Fruit fly (Drosophila melanogaster) whole organism, embryonic: ENCODE data around the gene CG13373.

Experiments
- CG10321 ChIP-seq: fragments of 200-800 bp; sonication (Bioruptor generic); IDR thresholded peaks from 2 replicates; pipeline ENCODE4 v1.3.6; 2022; ENCODE audit warnings: missing biosample characterization, missing genetic modification characterization
- CG10462 ChIP-seq: fragments of 200-800 bp; sonication (Bioruptor generic); optimal IDR thresholded peaks from 2 replicates; lab custom pipeline; 2016; ENCODE audit warnings: missing biosample characterization, missing genetic modification characterization
- CG12155 ChIP-seq: fragments of 200-800 bp; sonication (Bioruptor generic); optimal IDR thresholded peaks from 3 replicates; lab custom pipeline; 2016; ENCODE audit warnings: missing biosample characterization, missing genetic modification characterization
- CG12299 ChIP-seq: fragments of 200-800 bp; sonication (Bioruptor generic); optimal IDR thresholded peaks from 2 replicates; lab custom pipeline; 2018; ENCODE audit warnings: missing biosample characterization, mild to moderate bottlenecking, missing genetic modification characterization
- CG12659 ChIP-seq: fragments of 200-800 bp; sonication (Bioruptor generic); optimal IDR thresholded peaks from 3 replicates; lab custom pipeline; 2017; ENCODE audit warnings: mild to moderate bottlenecking, missing biosample characterization, missing genetic modification reagents, missing genetic modification characterization
- CG12769 ChIP-seq: fragments of 200-800 bp; sonication (Bioruptor generic); optimal IDR thresholded peaks from 2 replicates; lab custom pipeline; 2019; ENCODE audit warnings: missing biosample characterization, mild to moderate bottlenecking, missing genetic modification characterization, moderate library complexity
- CG13424 ChIP-seq: fragments of 200-800 bp; sonication (Bioruptor generic); optimal IDR thresholded peaks from 2 replicates; lab custom pipeline; 2019; ENCODE audit warnings: missing biosample characterization, mild to moderate bottlenecking, missing genetic modification characterization, moderate library complexity
- CG14860 ChIP-seq: fragments of 200-800 bp; sonication (Bioruptor generic); IDR thresholded peaks from 3 replicates; pipeline ENCODE4 v1.3.6; 2022; ENCODE audit warnings: missing biosample characterization, missing genetic modification characterization; ENCODE audit not compliant: partially characterized antibody
- CG17186 ChIP-seq: fragments of 200-800 bp; sonication (Bioruptor generic); optimal IDR thresholded peaks from 3 replicates; lab custom pipeline; 2017; ENCODE audit warnings: missing biosample characterization, missing genetic modification reagents, missing genetic modification characterization
- CG17385 ChIP-seq: fragments of 200-800 bp; sonication (Bioruptor generic); optimal IDR thresholded peaks from 3 replicates; lab custom pipeline; 2018; ENCODE audit warnings: missing biosample characterization, mild to moderate bottlenecking, missing genetic modification characterization
- CG17612 ChIP-seq: fragments of 200-800 bp; sonication (Bioruptor generic); IDR thresholded peaks from 2 replicates; pipeline ENCODE4 v1.3.6; 2022; ENCODE audit warnings: missing biosample characterization, missing genetic modification characterization
- CG17912 ChIP-seq: fragments of 200-800 bp; sonication (Bioruptor generic); optimal IDR thresholded peaks from 2 replicates; lab custom pipeline; 2018; ENCODE audit warnings: missing biosample characterization, mild to moderate bottlenecking, missing genetic modification characterization
- CG2712 ChIP-seq: fragments of 200-800 bp; optimal IDR thresholded peaks from 3 replicates; lab custom pipeline; 2019; ENCODE audit warnings: missing biosample characterization, mild to moderate bottlenecking, missing genetic modification characterization, moderate library complexity
- CG32772 ChIP-seq: fragments of 200-800 bp; sonication (Bioruptor generic); IDR thresholded peaks from 2 replicates; pipeline ENCODE4 v1.3.6; 2022; ENCODE audit warnings: missing biosample characterization, missing genetic modification characterization
- CG5245 ChIP-seq: fragments of 200-800 bp; sonication (Bioruptor generic); optimal IDR thresholded peaks from 3 replicates; lab custom pipeline; 2016; ENCODE audit warnings: missing biosample characterization, missing genetic modification characterization
- CG5953 ChIP-seq: fragments of 200-800 bp; sonication (Bioruptor generic); IDR thresholded peaks from 2 replicates; pipeline ENCODE4 v1.3.6; 2022; ENCODE audit warnings: missing biosample characterization, missing genetic modification characterization
- CG6689 ChIP-seq: fragments of 200-800 bp; sonication (Bioruptor generic); IDR thresholded peaks from 2 replicates; pipeline ENCODE4 v1.3.6; 2022; ENCODE audit warnings: missing biosample characterization, missing genetic modification characterization
- CG7963 ChIP-seq: fragments of 200-800 bp; sonication (Bioruptor generic); IDR thresholded peaks from 3 replicates; pipeline ENCODE4 v1.3.6; 2022; ENCODE audit warnings: missing biosample characterization, missing genetic modification characterization; ENCODE audit not compliant: partially characterized antibody
- CG8281 ChIP-seq: fragments of 200-800 bp; sonication (Bioruptor generic); optimal IDR thresholded peaks from 2 replicates; lab custom pipeline; 2018; ENCODE audit warnings: missing biosample characterization, mild to moderate bottlenecking, missing genetic modification characterization, moderate library complexity
- CG8924 ChIP-seq: fragments of 200-800 bp; optimal IDR thresholded peaks from 3 replicates; lab custom pipeline; 2019; ENCODE audit warnings: missing biosample characterization, mild to moderate bottlenecking, missing genetic modification characterization, moderate library complexity
- CG8944 ChIP-seq: fragments of 200-800 bp; sonication (Bioruptor generic); optimal IDR thresholded peaks from 3 replicates; lab custom pipeline; 2016; ENCODE audit warnings: missing biosample characterization, missing genetic modification characterization
- Camta ChIP-seq: fragments of 200-800 bp; sonication (Bioruptor generic); optimal IDR thresholded peaks from 2 replicates; lab custom pipeline; 2016; ENCODE audit warnings: missing biosample characterization, missing genetic modification characterization
- Dek ChIP-seq: fragments of 200-800 bp; sonication (Bioruptor generic); optimal IDR thresholded peaks from 3 replicates; lab custom pipeline; 2019; ENCODE audit warnings: missing biosample characterization, mild to moderate bottlenecking, missing genetic modification characterization, moderate library complexity
- Dip3 ChIP-seq: fragments of 200-800 bp; sonication (Bioruptor generic); optimal IDR thresholded peaks from 3 replicates; lab custom pipeline; 2016; ENCODE audit warnings: missing biosample characterization, missing genetic modification characterization
- ERR ChIP-seq: fragments of 200-800 bp; sonication (Bioruptor generic); optimal IDR thresholded peaks from 2 replicates; lab custom pipeline; 2016; ENCODE audit warnings: missing biosample characterization, missing genetic modification characterization
- Hmx ChIP-seq: fragments of 200-800 bp; sonication (Bioruptor generic); optimal IDR thresholded peaks from 2 replicates; lab custom pipeline; 2016; ENCODE audit warnings: missing biosample characterization, missing genetic modification characterization
- Hsf ChIP-seq: fragments of 200-800 bp; sonication (Bioruptor generic); optimal IDR thresholded peaks from 3 replicates; lab custom pipeline; 2016; ENCODE audit warnings: missing biosample characterization, missing genetic modification characterization
- Lpt ChIP-seq: fragments of >200 bp; optimal IDR thresholded peaks from 2 replicates; lab custom pipeline; 2018; ENCODE audit warnings: missing biosample characterization, missing genetic modification characterization
- NFAT ChIP-seq: fragments of 200-800 bp; sonication (Bioruptor generic); IDR thresholded peaks from 2 replicates; pipeline ENCODE4 v1.3.6; 2022; ENCODE audit warnings: missing biosample characterization, missing genetic modification characterization
- Oaz ChIP-seq: fragments of 200-800 bp; sonication (Bioruptor generic); IDR thresholded peaks from 2 replicates; pipeline ENCODE4 v1.3.6; 2022; ENCODE audit warnings: missing biosample characterization, missing genetic modification characterization
- Rfx ChIP-seq: fragments of 200-800 bp; sonication (Bioruptor generic); IDR thresholded peaks from 2 replicates; pipeline ENCODE4 v1.3.6; 2022; ENCODE audit warnings: missing biosample characterization, missing genetic modification characterization
- amos ChIP-seq: fragments of 200-800 bp; sonication (Bioruptor generic); IDR thresholded peaks from 2 replicates; pipeline ENCODE4 v1.3.6; 2022; ENCODE audit warnings: missing biosample characterization, missing genetic modification characterization; ENCODE audit not compliant: partially characterized antibody
- cato ChIP-seq: fragments of 200-800 bp; sonication (Bioruptor generic); optimal IDR thresholded peaks from 2 replicates; lab custom pipeline; 2016; ENCODE audit warnings: missing biosample characterization, missing genetic modification characterization, borderline replicate concordance
- ci ChIP-seq: fragments of 200-800 bp; sonication (Bioruptor generic); IDR thresholded peaks from 3 replicates; pipeline ENCODE4 v1.3.6; 2022; ENCODE audit warnings: missing biosample characterization, missing genetic modification characterization
- crp ChIP-seq, 2 experiments: fragments of 200-800 bp; sonication (Bioruptor generic); optimal IDR thresholded peaks; 2 replicates in 1 of 2; 3 replicates in 1 of 2; lab custom pipeline; 2017; ENCODE audit warnings: missing biosample characterization in 2 of 2, missing genetic modification characterization in 2 of 2, mild to moderate bottlenecking in 1 of 2, moderate library complexity in 1 of 2
- dysf ChIP-seq: fragments of 200-800 bp; sonication (Bioruptor generic); IDR thresholded peaks from 3 replicates; pipeline ENCODE4 v1.3.6; 2022; ENCODE audit warnings: missing biosample characterization, missing genetic modification characterization
- emc ChIP-seq: fragments of 200-800 bp; sonication (Bioruptor generic); optimal IDR thresholded peaks from 2 replicates; lab custom pipeline; 2016; ENCODE audit warnings: missing biosample characterization, missing genetic modification characterization
- esg ChIP-seq: fragments of 200-800 bp; sonication (Bioruptor generic); conservative IDR thresholded peaks from 2 replicates; pipeline ENCODE4 v1.3.6; 2022; ENCODE audit warnings: missing biosample characterization, missing genetic modification characterization
- fru ChIP-seq: fragments of >200 bp; optimal IDR thresholded peaks from 2 replicates; lab custom pipeline; 2017
- gcm2 ChIP-seq: fragments of 200-800 bp; sonication (Bioruptor generic); optimal IDR thresholded peaks from 2 replicates; lab custom pipeline; 2016; ENCODE audit warnings: missing biosample characterization, missing genetic modification characterization
- gfzf ChIP-seq: fragments of 200-800 bp; sonication (Bioruptor generic); optimal IDR thresholded peaks from 2 replicates; lab custom pipeline; 2016; ENCODE audit warnings: missing biosample characterization, mild to moderate bottlenecking, missing genetic modification characterization, moderate library complexity
- ind ChIP-seq: fragments of 200-800 bp; sonication (Bioruptor generic); optimal IDR thresholded peaks from 3 replicates; lab custom pipeline; 2016; ENCODE audit warnings: missing biosample characterization, missing genetic modification characterization
- inv ChIP-seq: fragments of 200-800 bp; sonication (Bioruptor generic); IDR thresholded peaks from 2 replicates; pipeline ENCODE4 v1.3.6; 2022; ENCODE audit warnings: missing biosample characterization, missing genetic modification characterization; ENCODE audit not compliant: partially characterized antibody
- jing ChIP-seq: fragments of 200-800 bp; sonication (Bioruptor generic); optimal IDR thresholded peaks from 2 replicates; lab custom pipeline; 2018; ENCODE audit warnings: missing biosample characterization, mild to moderate bottlenecking, missing genetic modification characterization
- knrl ChIP-seq: fragments of 200-800 bp; sonication (Bioruptor generic); IDR thresholded peaks from 3 replicates; pipeline ENCODE4 v1.3.6; 2022; ENCODE audit warnings: missing biosample characterization, missing genetic modification characterization; ENCODE audit not compliant: partially characterized antibody
- luna ChIP-seq: fragments of 200-800 bp; sonication (Bioruptor generic); optimal IDR thresholded peaks from 2 replicates; lab custom pipeline; 2016; ENCODE audit warnings: missing biosample characterization, missing genetic modification characterization
- nau ChIP-seq: fragments of 200-800 bp; sonication (Bioruptor generic); optimal IDR thresholded peaks from 3 replicates; lab custom pipeline; 2017; ENCODE audit warnings: missing biosample characterization, mild to moderate bottlenecking, missing genetic modification characterization, missing genetic modification reagents
- tgo ChIP-seq: fragments of 200-800 bp; sonication (Bioruptor generic); IDR thresholded peaks from 3 replicates; pipeline ENCODE4 v1.3.6; 2022; ENCODE audit warnings: missing biosample characterization, missing genetic modification characterization
- twi ChIP-seq: fragments of 200-800 bp; optimal IDR thresholded peaks from 2 replicates; lab custom pipeline; 2019; ENCODE audit warnings: missing biosample characterization, mild to moderate bottlenecking, missing genetic modification characterization, moderate library complexity
- vnd ChIP-seq: fragments of 200-800 bp; sonication (Bioruptor generic); IDR thresholded peaks from 3 replicates; pipeline ENCODE4 v1.3.6; 2022; ENCODE audit warnings: missing biosample characterization, missing genetic modification characterization; ENCODE audit not compliant: partially characterized antibody

Gene CG13373

dm6 chrX:499589-500041 is 22.8 kb downstream of the CG13373 start (continued):
- TF ChIP-seq CG17385 (GFP tag; lab: Kevin White, UChicago) (peak; percentile 83), gcm2 (GFP tag; lab: Kevin White, UChicago) (no peak), dysf (peak; percentile 84), Dek (peak; percentile 86), CG6689 (GFP tag; lab: Robert Waterston, UW) (peak; percentile 62), tgo (peak; percentile 70), CG12155 (GFP tag; lab: Kevin White, UChicago) (peak; percentile 65), knrl (GFP tag; lab: Robert Waterston, UW) (no peak), Dip3 (GFP tag; lab: Kevin White, UChicago) (peak; percentile 77), CG8944 (GFP tag; lab: Kevin White, UChicago) (peak; percentile 57), CG10462 (GFP tag; lab: Kevin White, UChicago) (peak; percentile 33), esg (GFP tag; lab: Robert Waterston, UW) (peak; percentile 23; the same call in 1 of the 2 replicates), CG17186 (peak; percentile 5), CG17912 (peak; percentile 40), Hsf (peak; percentile 68), CG12299 (tag; lab: Kevin White, UChicago) (peak; percentile 89), Hmx (peak; percentile 57), CG14860 (GFP tag; lab: Robert Waterston, UW) (no peak), Lpt (no peak), inv (GFP tag; lab: Robert Waterston, UW) (no peak), CG8924 (tag; lab: Kevin White, UChicago) (peak; percentile 86), amos (GFP tag; lab: Robert Waterston, UW) (no peak), Oaz (GFP tag; lab: Robert Waterston, UW) (peak; percentile 58), twi (tag; lab: Kevin White, UChicago) (peak; percentile 43), CG17612 (GFP tag; lab: Robert Waterston, UW) (0 out of 2 replicates have a peak, but pooled peaks have one; percentile 45), crp (GFP tag; optimal IDR thresholded peaks at IDR 0.05; lab: Kevin White, UChicago) (peak in 1 of 2 experiments; percentile 40), luna (peak; percentile 76), CG5953 (GFP tag; lab: Robert Waterston, UW) (no peak), ind (peak; percentile 72), CG10321 (GFP tag; lab: Robert Waterston, UW) (no peak), fru (lab: Kevin White, UChicago) (no peak), jing (GFP tag; lab: Kevin White, UChicago) (peak; percentile 49), Camta (GFP tag; lab: Kevin White, UChicago) (peak; percentile 68), CG13424 (peak; percentile 84), CG5245 (peak; percentile 17), CG32772 (GFP tag; lab: Robert Waterston, UW) (peak; percentile 53; the same call in 1 of the 2 replicates), Rfx (peak; percentile 85), cato (GFP tag; lab: Kevin White, UChicago) (peak; percentile 44), vnd (GFP tag; lab: Robert Waterston, UW) (0 out of 3 replicates have a peak, but pooled peaks have one; percentile 30), emc (GFP tag; lab: Kevin White, UChicago) (peak; percentile 18), CG12769 (peak; percentile 92), CG7963 (no peak), CG12659 (GFP tag; lab: Kevin White, UChicago) (peak; percentile 89), ERR (GFP tag; lab: Kevin White, UChicago) (peak; percentile 68), CG8281 (peak; percentile 65), CG2712 (peak; percentile 73), ci (0 out of 3 replicates have a peak, but pooled peaks have one; percentile 29), NFAT (GFP tag; lab: Robert Waterston, UW) (peak; percentile 36; the same call in 1 of the 2 replicates), nau (peak; percentile 84), gfzf (GFP tag; lab: Kevin White, UChicago) (no peak)
